Worm (Caenorhabditis elegans) whole organism, young adult: ENCODE measurements around the gene F25E5.1.

ENCODE experiments used
- C06A6.2 ChIP-seq: fragments of 200-800 bp; sonication (Bioruptor generic); conservative IDR thresholded peaks from 2 replicates; pipeline ENCODE4 v1.3.6; 2022; ENCODE audit warnings: missing genetic modification characterization, missing compliant biosample characterization
- K12H6.12 ChIP-seq: fragments of 200-800 bp; sonication (Bioruptor generic); optimal IDR thresholded peaks from 2 replicates; lab custom pipeline; 2018; ENCODE audit warnings: mild to moderate bottlenecking, missing genetic modification characterization, missing compliant biosample characterization
- T26A5.8 ChIP-seq: sonication (generic microtip); optimal IDR thresholded peaks from 2 replicates; lab custom pipeline; 2016; ENCODE audit warnings: missing genetic modification characterization, missing compliant biosample characterization
- ZK185.1 ChIP-seq: sonication (generic microtip); optimal IDR thresholded peaks from 2 replicates; lab custom pipeline; 2016; ENCODE audit warnings: mild to moderate bottlenecking, missing genetic modification characterization, missing compliant biosample characterization; ENCODE audit not compliant: poor library complexity, severe bottlenecking
- aptf-2 ChIP-seq: fragments of 200-800 bp; sonication (Bioruptor generic); conservative IDR thresholded peaks from 2 replicates; pipeline ENCODE4 v1.3.6; 2022; ENCODE audit warnings: missing genetic modification reagents, missing genetic modification characterization, missing compliant biosample characterization
- athp-1 ChIP-seq: sonication (generic microtip); optimal IDR thresholded peaks from 2 replicates; lab custom pipeline; 2017; ENCODE audit warnings: mild to moderate bottlenecking, missing genetic modification characterization, missing compliant biosample characterization
- attf-3 ChIP-seq: fragments of 200-800 bp; sonication (Bioruptor generic); conservative IDR thresholded peaks from 2 replicates; pipeline ENCODE4 v1.3.6; 2022; ENCODE audit warnings: missing genetic modification reagents, missing genetic modification characterization, missing compliant biosample characterization
- attf-5 ChIP-seq: fragments of 200-800 bp; sonication (Bioruptor generic); optimal IDR thresholded peaks from 2 replicates; lab custom pipeline; 2018; ENCODE audit warnings: mild to moderate bottlenecking, missing genetic modification characterization, missing compliant biosample characterization
- bed-1 ChIP-seq: fragments of 200-800 bp; sonication (Bioruptor generic); IDR thresholded peaks from 2 replicates; pipeline ENCODE4 v1.3.6; 2022; ENCODE audit warnings: missing genetic modification reagents, missing genetic modification characterization, missing compliant biosample characterization
- bed-2 ChIP-seq: fragments of 200-800 bp; sonication (Bioruptor generic); IDR thresholded peaks from 2 replicates; pipeline ENCODE4 v1.3.6; 2022; ENCODE audit warnings: missing genetic modification reagents, missing genetic modification characterization, missing compliant biosample characterization
- ceh-100 ChIP-seq: fragments of 200-800 bp; sonication (Bioruptor generic); IDR thresholded peaks from 2 replicates; pipeline ENCODE4 v1.3.6; 2022; ENCODE audit warnings: missing genetic modification reagents, missing genetic modification characterization, missing compliant biosample characterization
- ceh-27 ChIP-seq: fragments of 200-800 bp; sonication (Bioruptor generic); optimal IDR thresholded peaks from 2 replicates; lab custom pipeline; 2018; ENCODE audit warnings: mild to moderate bottlenecking, missing genetic modification characterization, moderate library complexity, missing compliant biosample characterization
- efl-1 ChIP-seq: fragments of 150-350 bp; optimal IDR thresholded peaks from 2 replicates; lab custom pipeline; 2014; ENCODE audit warnings: missing biosample characterization, missing genetic modification reagents, missing genetic modification characterization
- egl-44 ChIP-seq: fragments of 200-800 bp; sonication (Bioruptor generic); IDR thresholded peaks from 2 replicates; pipeline ENCODE4 v1.3.6; 2022; ENCODE audit warnings: missing genetic modification reagents, missing genetic modification characterization, missing compliant biosample characterization
- egrh-3 ChIP-seq: fragments of 200-800 bp; sonication (Bioruptor generic); IDR thresholded peaks from 2 replicates; pipeline ENCODE4 v1.3.6; 2022; ENCODE audit warnings: missing genetic modification reagents, missing genetic modification characterization, missing compliant biosample characterization
- ekl-4 ChIP-seq: fragments of 200-800 bp; sonication (Bioruptor generic); IDR thresholded peaks from 2 replicates; pipeline ENCODE4 v1.3.6; 2022; ENCODE audit warnings: missing genetic modification reagents, missing genetic modification characterization, missing compliant biosample characterization
- him-1 ChIP-seq: sonication (generic microtip); optimal IDR thresholded peaks from 2 replicates; lab custom pipeline; 2016; ENCODE audit warnings: missing genotype, missing genetic modification reagents, missing genetic modification characterization, missing compliant biosample characterization
- hlh-26 ChIP-seq: fragments of 200-800 bp; sonication (Bioruptor generic); conservative IDR thresholded peaks from 2 replicates; pipeline ENCODE4 v1.3.6; 2022; ENCODE audit warnings: missing genetic modification reagents, missing genetic modification characterization, missing compliant biosample characterization
- hmg-1.2 ChIP-seq: fragments of 200-800 bp; sonication (Bioruptor generic); IDR thresholded peaks from 2 replicates; pipeline ENCODE4 v1.3.6; 2022; ENCODE audit warnings: missing genetic modification reagents, missing genetic modification characterization, missing compliant biosample characterization
- hmg-20 ChIP-seq: fragments of 200-800 bp; sonication (Bioruptor generic); IDR thresholded peaks from 2 replicates; pipeline ENCODE4 v1.3.6; 2022; ENCODE audit warnings: missing genetic modification reagents, missing genetic modification characterization, missing compliant biosample characterization
- lir-1 ChIP-seq: fragments of 200-800 bp; sonication (Bioruptor generic); conservative IDR thresholded peaks from 2 replicates; pipeline ENCODE4 v1.3.6; 2022; ENCODE audit warnings: missing genetic modification reagents, missing genetic modification characterization, missing compliant biosample characterization
- madf-8 ChIP-seq: fragments of 200-800 bp; sonication (Bioruptor generic); conservative IDR thresholded peaks from 2 replicates; pipeline ENCODE4 v1.3.6; 2022; ENCODE audit warnings: missing genetic modification reagents, missing genetic modification characterization, missing compliant biosample characterization
- mel-28 ChIP-seq: sonication (generic microtip); optimal IDR thresholded peaks from 2 replicates; lab custom pipeline; 2016; ENCODE audit warnings: borderline replicate concordance, mild to moderate bottlenecking, missing genetic modification characterization, missing compliant biosample characterization
- mxl-1 ChIP-seq: sonication (generic microtip); optimal IDR thresholded peaks from 2 replicates; lab custom pipeline; 2016; ENCODE audit warnings: missing genetic modification characterization, missing compliant biosample characterization
- nfya-1 ChIP-seq: sonication (generic microtip); optimal IDR thresholded peaks from 2 replicates; lab custom pipeline; 2017; ENCODE audit warnings: antibody characterized with exemption, missing compliant biosample characterization, missing genetic modification characterization, borderline replicate concordance; ENCODE audit not compliant: insufficient read depth
- nhr-80 ChIP-seq: sonication (generic microtip); optimal IDR thresholded peaks from 2 replicates; lab custom pipeline; 2016; ENCODE audit warnings: missing genetic modification characterization, missing compliant biosample characterization
- pbrm-1 ChIP-seq: fragments of 200-800 bp; sonication (Bioruptor generic); IDR thresholded peaks from 2 replicates; pipeline ENCODE4 v1.3.6; 2022; ENCODE audit warnings: missing genetic modification reagents, missing genetic modification characterization, missing compliant biosample characterization
- rcor-1 ChIP-seq: fragments of 200-800 bp; sonication (Bioruptor generic); IDR thresholded peaks from 2 replicates; pipeline ENCODE4 v1.3.6; 2022; ENCODE audit warnings: missing genetic modification reagents, missing genetic modification characterization, missing compliant biosample characterization
- snpc-4 ChIP-seq, 5 experiments: fragments of 150-350 bp in 1 of 5; sonication (generic microtip) in 4 of 5; optimal IDR thresholded peaks; 2 replicates each; lab custom pipeline; 2014 to 2018; ENCODE audit warnings: missing genetic modification characterization in 5 of 5, missing biosample characterization in 3 of 5, antibody characterized with exemption in 2 of 5, mild to moderate bottlenecking in 2 of 5, missing compliant biosample characterization in 2 of 5, missing genotype in 2 of 5, moderate library complexity in 2 of 5, missing genetic modification reagents in 1 of 5
- unc-130 ChIP-seq: sonication (generic microtip); optimal IDR thresholded peaks from 2 replicates; lab custom pipeline; 2016; ENCODE audit warnings: missing genetic modification reagents, missing genetic modification characterization, missing compliant biosample characterization
- xnd-1 ChIP-seq: sonication (generic microtip); optimal IDR thresholded peaks from 2 replicates; lab custom pipeline; 2016; ENCODE audit warnings: missing genotype, missing genetic modification reagents, missing genetic modification characterization, missing compliant biosample characterization
- zfh-2 ChIP-seq: fragments of 200-800 bp; sonication (Bioruptor generic); conservative IDR thresholded peaks from 2 replicates; pipeline ENCODE4 v1.3.6; 2022; ENCODE audit warnings: missing genetic modification reagents, missing genetic modification characterization, missing compliant biosample characterization
- ztf-18 ChIP-seq: sonication (generic microtip); optimal IDR thresholded peaks from 2 replicates; lab custom pipeline; 2016; ENCODE audit warnings: missing genotype, mild to moderate bottlenecking, missing genetic modification characterization, missing compliant biosample characterization
- ztf-22 ChIP-seq: fragments of 200-800 bp; sonication (Bioruptor generic); optimal IDR thresholded peaks from 2 replicates; lab custom pipeline; 2018; ENCODE audit warnings: mild to moderate bottlenecking, missing genetic modification characterization, moderate library complexity, missing compliant biosample characterization
- ztf-6 ChIP-seq: fragments of 200-800 bp; sonication (Bioruptor generic); IDR thresholded peaks from 2 replicates; pipeline ENCODE4 v1.3.6; 2022; ENCODE audit warnings: missing genetic modification reagents, missing genetic modification characterization, missing compliant biosample characterization

Gene F25E5.1

ce11 chrV:7465509-7465908 is at the start of gene F25E5.1:
F25E5.1 (plus strand) TSS chrV:7465884.
- TF ChIP-seq xnd-1 (tag; lab: Kevin White, UChicago) = peak; percentile 15
- peak; percentile 67 for TF ChIP-seq efl-1 (GFP tag; lab: Kevin White, UChicago)
- peak; percentile 61 for TF ChIP-seq athp-1
- peak; percentile 46 for TF ChIP-seq madf-8 (GFP tag; lab: Robert Waterston, UW)
- no peak for TF ChIP-seq T26A5.8
- TF ChIP-seq ceh-27 (GFP tag; lab: Kevin White, UChicago) = peak; percentile 65
- no peak for TF ChIP-seq C06A6.2 (GFP tag; lab: Robert Waterston, UW)
- 0 out of 2 replicates have a peak, but pooled peaks have one; percentile 24 for TF ChIP-seq hmg-20 (GFP tag; lab: Robert Waterston, UW)
- TF ChIP-seq snpc-4 (GFP tag; optimal IDR thresholded peaks at IDR 0.05; lab: Kevin White, UChicago) = no peak
- peak in 1 of 4 experiments; percentile 43 for TF ChIP-seq snpc-4 (tag; optimal IDR thresholded peaks at IDR 0.05; lab: Kevin White, UChicago)
- TF ChIP-seq bed-2 = 0 out of 2 replicates have a peak, but pooled peaks have one; percentile 67
- 0 out of 2 replicates have a peak, but pooled peaks have one; percentile 32 for TF ChIP-seq rcor-1 (GFP tag; lab: Robert Waterston, UW)
- TF ChIP-seq egrh-3 = 0 out of 2 replicates have a peak, but pooled peaks have one; percentile 34
- TF ChIP-seq ceh-100 = 0 out of 2 replicates have a peak, but pooled peaks have one; percentile 27
- 0 out of 2 replicates have a peak, but pooled peaks have one; percentile 15 for TF ChIP-seq attf-3 (GFP tag; lab: Robert Waterston, UW)
- TF ChIP-seq nhr-80 = peak; percentile 60
- 0 out of 2 replicates have a peak, but pooled peaks have one; percentile 27 for TF ChIP-seq ekl-4 (GFP tag; lab: Robert Waterston, UW)
- TF ChIP-seq ztf-22 = no peak
- no peak for TF ChIP-seq egl-44 (GFP tag; lab: Robert Waterston, UW)
- TF ChIP-seq ztf-18 = peak; percentile 49
- peak; percentile 50 for TF ChIP-seq ZK185.1 (tag; lab: Kevin White, UChicago)
- no peak for TF ChIP-seq aptf-2 (GFP tag; lab: Robert Waterston, UW)
- peak; percentile 69 for TF ChIP-seq hmg-1.2 (GFP tag; lab: Robert Waterston, UW)
- no peak for TF ChIP-seq him-1 (tag; lab: Kevin White, UChicago)
- TF ChIP-seq attf-5 = peak; percentile 91
- no peak for TF ChIP-seq ztf-6 (GFP tag; lab: Robert Waterston, UW)
- TF ChIP-seq pbrm-1 = peak; percentile 68; the same call in 1 of the 2 replicates
- peak; percentile 10 for TF ChIP-seq K12H6.12 (tag; lab: Kevin White, UChicago)

- TF ChIP-seq attf-5 = no peak
- no peak for TF ChIP-seq hlh-26 (GFP tag; lab: Robert Waterston, UW)
- TF ChIP-seq rcor-1 (GFP tag; lab: Robert Waterston, UW) = no peak
- no peak for TF ChIP-seq nfya-1 (tag; lab: Kevin White, UChicago)
- TF ChIP-seq mel-28 (tag; lab: Kevin White, UChicago) = no peak
- no peak for TF ChIP-seq lir-1 (GFP tag; lab: Robert Waterston, UW)
- no peak for TF ChIP-seq mxl-1 (tag; lab: Kevin White, UChicago)
- TF ChIP-seq ceh-100 = no peak
- TF ChIP-seq unc-130 (GFP tag; lab: Kevin White, UChicago) = no peak
- TF ChIP-seq zfh-2 = no peak
- no peak for TF ChIP-seq bed-1 (GFP tag; lab: Robert Waterston, UW)
Observed at ce11 chrV:7416569-7416968, 49.1 kb upstream of the F25E5.1 start.
